Fruit fly (Drosophila melanogaster) whole organism, embryonic: ENCODE measurements around the gene CG15740.

Experiments
- Abd-B ChIP-seq: fragments of 200-800 bp; sonication (Bioruptor generic); optimal IDR thresholded peaks from 2 replicates; lab custom pipeline; 2018; ENCODE audit warnings: missing biosample characterization, mild to moderate bottlenecking, missing genetic modification characterization, moderate library complexity
- Awh ChIP-seq: fragments of 200-800 bp; sonication (Bioruptor generic); IDR thresholded peaks from 2 replicates; pipeline ENCODE4, ENCODE4 v1.3.6; 2022; ENCODE audit warnings: missing biosample characterization, missing genetic modification characterization
- CG10959 ChIP-seq: fragments of 200-800 bp; sonication (Bioruptor generic); IDR thresholded peaks from 2 replicates; pipeline ENCODE4 v1.3.6; 2022; ENCODE audit warnings: missing biosample characterization, missing genetic modification characterization
- CG11560 ChIP-seq: fragments of 200-800 bp; sonication (Bioruptor generic); IDR thresholded peaks from 3 replicates; pipeline ENCODE4 v1.3.6; 2022; ENCODE audit warnings: missing biosample characterization, missing genetic modification characterization
- CG11696 ChIP-seq: fragments of 200-800 bp; sonication (Bioruptor generic); IDR thresholded peaks from 2 replicates; pipeline ENCODE4 v1.3.6; 2022; ENCODE audit warnings: missing biosample characterization, missing genetic modification characterization
- CG12744 ChIP-seq: fragments of 200-800 bp; sonication (Bioruptor generic); optimal IDR thresholded peaks from 2 replicates; lab custom pipeline; 2016; ENCODE audit warnings: missing biosample characterization, missing genetic modification characterization
- CG12942 ChIP-seq: fragments of 200-800 bp; sonication (Bioruptor generic); optimal IDR thresholded peaks from 3 replicates; lab custom pipeline; 2016; ENCODE audit warnings: missing biosample characterization, missing genetic modification characterization
- CG14050 ChIP-seq: fragments of 200-800 bp; sonication (Bioruptor generic); IDR thresholded peaks from 3 replicates; pipeline ENCODE4 v1.3.6; 2022; ENCODE audit warnings: missing biosample characterization, missing genetic modification characterization
- CG16815 ChIP-seq: fragments of 200-800 bp; sonication (Bioruptor generic); optimal IDR thresholded peaks from 3 replicates; lab custom pipeline; 2017; ENCODE audit warnings: missing biosample characterization, mild to moderate bottlenecking, missing genetic modification characterization
- CG1792 ChIP-seq: fragments of 200-800 bp; sonication (Bioruptor generic); optimal IDR thresholded peaks from 2 replicates; lab custom pipeline; 2016; ENCODE audit warnings: missing biosample characterization, missing genetic modification characterization
- CG1832 ChIP-seq: fragments of 200-800 bp; sonication (Bioruptor generic); optimal IDR thresholded peaks from 2 replicates; lab custom pipeline; 2017; ENCODE audit warnings: missing biosample characterization, mild to moderate bottlenecking, missing genetic modification characterization, inconsistent platforms
- CG2202 ChIP-seq: fragments of 200-800 bp; sonication (Bioruptor generic); optimal IDR thresholded peaks from 2 replicates; lab custom pipeline; 2018; ENCODE audit warnings: missing biosample characterization, mild to moderate bottlenecking, missing genetic modification characterization
- CG3281 ChIP-seq: fragments of 200-800 bp; sonication (Bioruptor generic); optimal IDR thresholded peaks from 3 replicates; lab custom pipeline; 2017; ENCODE audit warnings: missing biosample characterization, mild to moderate bottlenecking, missing genetic modification characterization
- CG33213 ChIP-seq: fragments of 200-800 bp; sonication (Bioruptor generic); optimal IDR thresholded peaks from 3 replicates; lab custom pipeline; 2016; ENCODE audit warnings: missing biosample characterization, missing genetic modification characterization
- CG34224 ChIP-seq: fragments of 200-800 bp; sonication (Bioruptor generic); IDR thresholded peaks from 3 replicates; pipeline ENCODE4 v1.3.6; 2022; ENCODE audit warnings: missing biosample characterization, missing genetic modification characterization; ENCODE audit not compliant: partially characterized antibody
- CG34376 ChIP-seq: fragments of 200-800 bp; sonication (Bioruptor generic); optimal IDR thresholded peaks from 2 replicates; lab custom pipeline; 2018; ENCODE audit warnings: missing biosample characterization, mild to moderate bottlenecking, missing genetic modification characterization
- CG4424 ChIP-seq: fragments of 200-800 bp; sonication (Bioruptor generic); optimal IDR thresholded peaks from 3 replicates; lab custom pipeline; 2016; ENCODE audit warnings: missing biosample characterization, missing genetic modification characterization
- CG6791 ChIP-seq: fragments of 200-800 bp; sonication (Bioruptor generic); IDR thresholded peaks from 3 replicates; pipeline ENCODE4 v1.3.6; 2022; ENCODE audit warnings: missing biosample characterization, missing genetic modification characterization; ENCODE audit not compliant: partially characterized antibody
- CG7963 ChIP-seq: fragments of 200-800 bp; sonication (Bioruptor generic); IDR thresholded peaks from 3 replicates; pipeline ENCODE4 v1.3.6; 2022; ENCODE audit warnings: missing biosample characterization, missing genetic modification characterization; ENCODE audit not compliant: partially characterized antibody
- CG7987 ChIP-seq: fragments of 200-800 bp; sonication (Bioruptor generic); optimal IDR thresholded peaks from 2 replicates; lab custom pipeline; 2018; ENCODE audit warnings: missing biosample characterization, mild to moderate bottlenecking, missing genetic modification characterization, moderate library complexity
- CG8089 ChIP-seq: fragments of 200-800 bp; sonication (Bioruptor generic); optimal IDR thresholded peaks from 3 replicates; lab custom pipeline; 2016; ENCODE audit warnings: missing biosample characterization, missing genetic modification characterization
- CG8478 ChIP-seq: fragments of >200 bp; optimal IDR thresholded peaks from 2 replicates; lab custom pipeline; 2018
- E2f2 ChIP-seq: fragments of 200-800 bp; sonication (Bioruptor generic); IDR thresholded peaks from 2 replicates; pipeline ENCODE4 v1.3.6; 2022; ENCODE audit warnings: missing biosample characterization, missing genetic modification characterization
- HLH4C ChIP-seq: fragments of 200-800 bp; sonication (Bioruptor generic); IDR thresholded peaks from 3 replicates; pipeline ENCODE4 v1.3.6; 2022; ENCODE audit warnings: missing biosample characterization, missing genetic modification characterization; ENCODE audit not compliant: partially characterized antibody
- HmgZ ChIP-seq: fragments of 200-800 bp; sonication (Bioruptor generic); optimal IDR thresholded peaks from 2 replicates; lab custom pipeline; 2018; ENCODE audit warnings: missing biosample characterization, mild to moderate bottlenecking, missing genetic modification characterization
- Rfx ChIP-seq: fragments of 200-800 bp; sonication (Bioruptor generic); IDR thresholded peaks from 2 replicates; pipeline ENCODE4 v1.3.6; 2022; ENCODE audit warnings: missing biosample characterization, missing genetic modification characterization
- Six4 ChIP-seq: fragments of 200-800 bp; sonication (Bioruptor generic); optimal IDR thresholded peaks from 2 replicates; lab custom pipeline; 2016; ENCODE audit warnings: missing biosample characterization, missing genetic modification characterization
- Spps ChIP-seq: fragments of 200-800 bp; sonication (Bioruptor generic); optimal IDR thresholded peaks from 2 replicates; lab custom pipeline; 2018; ENCODE audit warnings: missing biosample characterization, mild to moderate bottlenecking, missing genetic modification characterization
- Trl ChIP-seq, 3 experiments: fragments of >200 bp in 2 of 3; fragments of 200-800 bp in 1 of 3; sonication (Bioruptor generic) in 1 of 3; optimal IDR thresholded peaks; 2 replicates in 1 of 3; 3 replicates in 2 of 3; lab custom pipeline; 2016 to 2017; ENCODE audit warnings: missing biosample characterization in 1 of 3, missing genetic modification characterization in 1 of 3
- Xrp1 ChIP-seq: fragments of 200-800 bp; sonication (Bioruptor generic); IDR thresholded peaks from 2 replicates; pipeline ENCODE4 v1.3.6; 2022; ENCODE audit warnings: missing biosample characterization, missing genetic modification characterization
- az2 ChIP-seq: fragments of 200-800 bp; sonication (Bioruptor generic); optimal IDR thresholded peaks from 3 replicates; lab custom pipeline; 2016; ENCODE audit warnings: missing biosample characterization, missing genetic modification characterization
- bbx ChIP-seq: fragments of 200-800 bp; sonication (Bioruptor generic); IDR thresholded peaks from 2 replicates; pipeline ENCODE4 v1.3.6; 2022; ENCODE audit warnings: missing biosample characterization, missing genetic modification characterization; ENCODE audit not compliant: partially characterized antibody
- chm ChIP-seq: fragments of 200-800 bp; sonication (Bioruptor generic); IDR thresholded peaks from 2 replicates; pipeline ENCODE4 v1.3.6; 2022; ENCODE audit warnings: missing biosample characterization, missing genetic modification characterization
- cwo ChIP-seq: fragments of 200-800 bp; sonication (Bioruptor generic); optimal IDR thresholded peaks from 3 replicates; lab custom pipeline; 2017; ENCODE audit warnings: missing biosample characterization, missing genetic modification characterization, mild to moderate bottlenecking, moderate library complexity, missing genetic modification reagents
- gsb ChIP-seq: fragments of 200-800 bp; sonication (Bioruptor generic); IDR thresholded peaks from 2 replicates; pipeline ENCODE4 v1.3.6; 2022; ENCODE audit warnings: missing biosample characterization, missing genetic modification characterization
- inv ChIP-seq: fragments of 200-800 bp; sonication (Bioruptor generic); IDR thresholded peaks from 2 replicates; pipeline ENCODE4 v1.3.6; 2022; ENCODE audit warnings: missing biosample characterization, missing genetic modification characterization; ENCODE audit not compliant: partially characterized antibody
- kni ChIP-seq: fragments of 200-800 bp; sonication (Bioruptor generic); optimal IDR thresholded peaks from 3 replicates; lab custom pipeline; 2017; ENCODE audit warnings: mild to moderate bottlenecking, missing biosample characterization, missing genetic modification reagents, missing genetic modification characterization
- maf-S ChIP-seq: fragments of 200-800 bp; sonication (Bioruptor generic); optimal IDR thresholded peaks from 2 replicates; lab custom pipeline; 2016; ENCODE audit warnings: missing biosample characterization, missing genetic modification characterization
- mld ChIP-seq: fragments of 200-800 bp; sonication (Bioruptor generic); IDR thresholded peaks from 3 replicates; pipeline ENCODE4 v1.3.6; 2022; ENCODE audit warnings: missing biosample characterization, missing genetic modification characterization; ENCODE audit not compliant: partially characterized antibody
- nerfin-2 ChIP-seq: fragments of 200-800 bp; sonication (Bioruptor generic); IDR thresholded peaks from 2 replicates; pipeline ENCODE4 v1.3.6; 2022; ENCODE audit warnings: missing biosample characterization, missing genetic modification characterization; ENCODE audit not compliant: partially characterized antibody
- onecut ChIP-seq: fragments of 200-800 bp; sonication (Bioruptor generic); IDR thresholded peaks from 2 replicates; pipeline ENCODE4 v1.3.6; 2022; ENCODE audit warnings: missing biosample characterization, missing genetic modification characterization
- pb ChIP-seq: fragments of 200-800 bp; sonication (Bioruptor generic); optimal IDR thresholded peaks from 3 replicates; lab custom pipeline; 2016; ENCODE audit warnings: missing biosample characterization, missing genetic modification characterization
- pfk ChIP-seq: fragments of 200-800 bp; sonication (Bioruptor generic); optimal IDR thresholded peaks from 2 replicates; lab custom pipeline; 2018; ENCODE audit warnings: missing biosample characterization, mild to moderate bottlenecking, missing genetic modification characterization, moderate library complexity
- row ChIP-seq: fragments of 200-800 bp; sonication (Bioruptor generic); IDR thresholded peaks from 3 replicates; pipeline ENCODE4 v1.3.6; 2022; ENCODE audit warnings: missing biosample characterization, missing genetic modification characterization
- schlank ChIP-seq: fragments of 200-800 bp; sonication (Bioruptor generic); optimal IDR thresholded peaks from 2 replicates; lab custom pipeline; 2018; ENCODE audit warnings: missing biosample characterization, mild to moderate bottlenecking, missing genetic modification characterization
- scrt ChIP-seq: fragments of 200-800 bp; sonication (Bioruptor generic); optimal IDR thresholded peaks from 2 replicates; lab custom pipeline; 2018; ENCODE audit warnings: missing biosample characterization, mild to moderate bottlenecking, missing genetic modification characterization, moderate library complexity
- so ChIP-seq: fragments of 200-800 bp; sonication (Bioruptor generic); IDR thresholded peaks from 3 replicates; pipeline ENCODE4 v1.3.6; 2022; ENCODE audit warnings: missing biosample characterization, missing genetic modification characterization
- unc-4 ChIP-seq: fragments of 200-800 bp; sonication (Bioruptor generic); IDR thresholded peaks from 2 replicates; pipeline ENCODE4 v1.3.6; 2022; ENCODE audit warnings: missing biosample characterization, missing genetic modification characterization; ENCODE audit not compliant: partially characterized antibody
- vnd ChIP-seq: fragments of 200-800 bp; sonication (Bioruptor generic); IDR thresholded peaks from 3 replicates; pipeline ENCODE4 v1.3.6; 2022; ENCODE audit warnings: missing biosample characterization, missing genetic modification characterization; ENCODE audit not compliant: partially characterized antibody

Gene CG15740

DNA sequence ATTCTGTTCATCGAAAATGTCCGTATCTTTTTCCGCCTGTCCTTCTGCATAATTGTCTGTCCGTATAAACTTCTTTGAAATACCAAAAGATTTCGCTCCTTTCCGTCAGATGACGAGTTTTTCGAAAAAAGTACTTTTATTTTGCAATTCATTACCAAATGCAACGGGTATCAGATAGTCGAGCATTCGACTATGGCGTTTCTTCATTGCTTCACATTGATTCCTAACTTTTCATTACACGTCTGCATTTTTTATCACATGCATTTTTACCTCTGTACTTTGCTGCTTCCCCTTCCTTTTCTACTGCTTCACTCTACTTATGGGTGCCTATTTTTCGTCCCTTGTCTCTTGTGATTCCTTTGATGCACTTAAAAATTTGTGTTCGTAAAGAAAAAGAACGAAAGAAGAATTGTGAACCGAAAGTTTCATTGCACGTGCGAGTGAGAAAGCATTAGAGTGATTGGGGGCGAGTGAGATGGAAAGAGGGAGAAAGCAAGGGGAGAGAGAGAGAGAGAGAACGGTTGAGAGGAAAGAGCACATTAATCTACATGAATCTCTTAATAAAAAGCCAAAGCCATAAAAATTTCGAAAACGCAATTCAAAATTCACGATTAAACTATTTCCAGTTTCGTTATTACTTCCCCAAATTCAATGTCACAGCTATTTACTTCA, 17.4 kb downstream of the CG15740 start (continued):
- TF ChIP-seq CG1792 = no peak
- TF ChIP-seq nerfin-2 (GFP tag; lab: Robert Waterston, UW) = 0 out of 2 replicates have a peak, but pooled peaks have one; percentile 46
- TF ChIP-seq CG8478 (lab: Kevin White, UChicago) = peak; percentile 64
- TF ChIP-seq mld = 0 out of 3 replicates have a peak, but pooled peaks have one; percentile 20
- no peak for TF ChIP-seq unc-4 (GFP tag; lab: Robert Waterston, UW)
- TF ChIP-seq so (GFP tag; lab: Robert Waterston, UW) = no peak
- TF ChIP-seq CG8089 = no peak
- TF ChIP-seq CG3281 (GFP tag; lab: Kevin White, UChicago) = no peak
- TF ChIP-seq HmgZ = no peak
- no peak for TF ChIP-seq scrt (GFP tag; lab: Kevin White, UChicago)
- no peak for TF ChIP-seq E2f2 (GFP tag; lab: Robert Waterston, UW)
- no peak for TF ChIP-seq maf-S (GFP tag; lab: Kevin White, UChicago)
- no peak for TF ChIP-seq Six4 (GFP tag; lab: Kevin White, UChicago)
- TF ChIP-seq Xrp1 (GFP tag; lab: Robert Waterston, UW) = no peak
- TF ChIP-seq CG34224 (GFP tag; lab: Robert Waterston, UW) = 0 out of 3 replicates have a peak, but pooled peaks have one; percentile 31
- TF ChIP-seq CG1832 (GFP tag; lab: Kevin White, UChicago) = peak; percentile 81
- TF ChIP-seq CG14050 = no peak
- TF ChIP-seq pb (GFP tag; lab: Kevin White, UChicago) = no peak
- no peak for TF ChIP-seq CG12942 (GFP tag; lab: Kevin White, UChicago)
- TF ChIP-seq HLH4C (GFP tag; lab: Robert Waterston, UW) = peak; percentile 85
- peak; percentile 20 to 21 for TF ChIP-seq Trl (optimal IDR thresholded peaks at IDR 0.05; lab: Kevin White, UChicago)
- TF ChIP-seq Trl (GFP tag; optimal IDR thresholded peaks at IDR 0.05; lab: Kevin White, UChicago) = no peak
- TF ChIP-seq bbx (GFP tag; lab: Robert Waterston, UW) = 0 out of 2 replicates have a peak, but pooled peaks have one; percentile 14
- TF ChIP-seq CG7963 (GFP tag; lab: Robert Waterston, UW) = 0 out of 3 replicates have a peak, but pooled peaks have one; percentile 25
- TF ChIP-seq CG2202 (tag; lab: Kevin White, UChicago) = no peak
- TF ChIP-seq schlank = no peak
- 0 out of 3 replicates have a peak, but pooled peaks have one; percentile 27 for TF ChIP-seq vnd (GFP tag; lab: Robert Waterston, UW)
- no peak for TF ChIP-seq CG10959
- TF ChIP-seq inv (GFP tag; lab: Robert Waterston, UW) = no peak
- TF ChIP-seq cwo = no peak
- TF ChIP-seq CG11696 (GFP tag; lab: Robert Waterston, UW) = no peak

DNA sequence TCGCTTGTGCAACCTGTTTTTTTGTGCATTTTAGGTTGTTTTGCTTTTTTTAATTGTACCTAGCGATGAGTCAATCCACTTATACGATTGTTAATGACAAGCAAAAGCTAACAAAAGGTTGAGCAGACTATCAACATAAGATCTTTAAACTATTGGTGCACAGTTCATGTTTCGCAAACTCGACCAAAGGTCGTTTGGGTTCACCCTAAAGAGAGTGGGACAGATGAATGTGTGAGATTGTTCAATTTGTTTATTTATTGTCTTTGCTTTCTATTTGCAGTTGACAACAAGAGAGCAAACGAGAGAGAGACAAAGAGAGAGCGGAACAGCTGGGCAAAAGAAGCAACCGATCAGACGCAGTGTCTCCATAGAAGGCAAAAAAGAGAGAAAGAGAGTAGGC, 22.9 kb downstream of the CG15740 start:
- TF ChIP-seq chm (GFP tag; lab: Robert Waterston, UW) = 0 out of 2 replicates have a peak, but pooled peaks have one; percentile 15
- no peak for TF ChIP-seq Abd-B (GFP tag; lab: Kevin White, UChicago)
- TF ChIP-seq az2 (GFP tag; lab: Kevin White, UChicago) = no peak
- peak; percentile 27 for TF ChIP-seq Spps
- TF ChIP-seq CG4424 = no peak
- no peak for TF ChIP-seq CG16815 (GFP tag; lab: Kevin White, UChicago)
- no peak for TF ChIP-seq Rfx
- TF ChIP-seq CG12744 = no peak
- no peak for TF ChIP-seq CG11560 (tag; lab: Robert Waterston, UW)
- TF ChIP-seq CG34376 (GFP tag; lab: Kevin White, UChicago) = peak; percentile 4
- TF ChIP-seq gsb (GFP tag; lab: Robert Waterston, UW) = no peak
- TF ChIP-seq CG7987 = no peak
- no peak for TF ChIP-seq CG6791 (GFP tag; lab: Robert Waterston, UW)
- TF ChIP-seq onecut (GFP tag; lab: Robert Waterston, UW) = 0 out of 2 replicates have a peak, but pooled peaks have one; percentile 23
- TF ChIP-seq row (GFP tag; lab: Robert Waterston, UW) = peak; percentile 31; the same call in 1 of the 3 replicates
- peak; percentile 10 for TF ChIP-seq CG33213
- TF ChIP-seq kni (GFP tag; lab: Kevin White, UChicago) = peak; percentile 57
- 0 out of 2 replicates have a peak, but pooled peaks have one; percentile 50 for TF ChIP-seq Awh (GFP tag; lab: Robert Waterston, UW)
- TF ChIP-seq pfk (GFP tag; lab: Kevin White, UChicago) = peak; percentile 77
